Worm (Caenorhabditis elegans): ENCODE measurements around the gene cogc-6.
A peak's percentile ranks its signal among the peaks of the same experiment; 100 is the strongest.

Gene cogc-6

DNA sequence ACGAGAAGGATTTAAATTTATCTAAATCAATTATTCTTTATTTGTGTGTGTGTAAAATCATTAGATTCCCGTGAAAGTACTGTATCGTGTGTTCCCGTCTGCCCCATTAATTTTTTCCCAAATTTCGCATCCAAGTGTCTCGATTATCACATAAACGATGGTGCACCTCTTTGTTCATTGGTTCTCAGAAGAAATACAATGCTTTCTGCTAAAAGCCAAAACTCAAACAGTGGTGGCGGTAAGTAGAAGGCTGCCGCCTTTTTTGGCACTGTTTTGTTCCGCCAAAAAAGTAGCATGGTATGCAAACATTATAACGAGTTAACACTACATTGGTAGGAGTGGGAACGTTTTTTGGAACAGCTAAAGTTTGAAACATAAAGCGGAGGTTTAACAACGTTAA, 2.3 kb upstream of the cogc-6 start:
- TF ChIP-seq bed-3 (GFP tag; optimal IDR thresholded peaks at IDR 0.05) = no peak
- no peak for TF ChIP-seq elt-3 (tag; optimal IDR thresholded peaks at IDR 0.05)
- no peak for TF ChIP-seq mab-5 (tag; optimal IDR thresholded peaks at IDR 0.05)
- no peak for TF ChIP-seq drap-1 (GFP tag; optimal IDR thresholded peaks at IDR 0.05)
- TF ChIP-seq lin-32 (GFP tag; optimal IDR thresholded peaks at IDR 0.05) = no peak
- no peak for TF ChIP-seq nhr-28 (tag; optimal IDR thresholded peaks at IDR 0.05)
- no peak for TF ChIP-seq ces-1 (GFP tag; optimal IDR thresholded peaks at IDR 0.05)
- no peak for TF ChIP-seq lsy-2 (tag; optimal IDR thresholded peaks at IDR 0.05)
- TF ChIP-seq snpc-4 (tag; optimal IDR thresholded peaks at IDR 0.05) = no peak
- TF ChIP-seq elt-1 (tag; optimal IDR thresholded peaks at IDR 0.05; ENCODE audit: borderline replicate concordance, insufficient read depth) = no peak
- TF ChIP-seq unc-39 (tag; optimal IDR thresholded peaks at IDR 0.05) = no peak
- TF ChIP-seq M03D4.4 (tag; optimal IDR thresholded peaks at IDR 0.05) = no peak
- no peak for TF ChIP-seq nhr-2 (tag; optimal IDR thresholded peaks at IDR 0.05)
- TF ChIP-seq ztf-11 (tag; optimal IDR thresholded peaks at IDR 0.05) = no peak
- no peak for TF ChIP-seq mep-1 (tag; optimal IDR thresholded peaks at IDR 0.05)

DNA sequence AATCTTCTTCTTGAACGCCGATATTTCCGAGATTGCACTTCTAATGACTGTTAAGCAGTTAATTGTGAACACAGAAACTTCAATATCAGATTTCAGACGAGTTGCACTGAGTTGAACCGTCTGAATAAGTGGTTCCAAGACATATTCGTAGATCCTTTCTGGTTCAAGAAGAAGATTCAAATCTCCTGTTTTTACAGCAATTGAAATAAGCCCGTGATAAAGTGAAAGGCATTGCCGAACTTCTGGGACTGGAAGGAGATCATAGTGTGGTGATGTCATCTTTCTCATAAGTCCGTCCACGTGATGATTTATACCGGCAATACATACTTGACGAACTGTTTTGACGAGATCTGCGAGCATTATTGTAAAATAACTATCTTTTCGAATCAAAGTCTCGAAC, 1.6 kb downstream of the cogc-6 start:
- TF ChIP-seq nhr-237 (tag; optimal IDR thresholded peaks at IDR 0.05) (no peak), hlh-1 (tag; optimal IDR thresholded peaks at IDR 0.05) (no peak), mab-5 (tag; optimal IDR thresholded peaks at IDR 0.05) (no peak), ceh-43 (GFP tag; optimal IDR thresholded peaks at IDR 0.05) (no peak), zip-8 (tag; optimal IDR thresholded peaks at IDR 0.05) (no peak), lin-13 (tag; optimal IDR thresholded peaks at IDR 0.05) (no peak), ceh-83 (GFP tag; optimal IDR thresholded peaks at IDR 0.05) (no peak), nhr-12 (tag; optimal IDR thresholded peaks at IDR 0.05) (no peak)

DNA sequence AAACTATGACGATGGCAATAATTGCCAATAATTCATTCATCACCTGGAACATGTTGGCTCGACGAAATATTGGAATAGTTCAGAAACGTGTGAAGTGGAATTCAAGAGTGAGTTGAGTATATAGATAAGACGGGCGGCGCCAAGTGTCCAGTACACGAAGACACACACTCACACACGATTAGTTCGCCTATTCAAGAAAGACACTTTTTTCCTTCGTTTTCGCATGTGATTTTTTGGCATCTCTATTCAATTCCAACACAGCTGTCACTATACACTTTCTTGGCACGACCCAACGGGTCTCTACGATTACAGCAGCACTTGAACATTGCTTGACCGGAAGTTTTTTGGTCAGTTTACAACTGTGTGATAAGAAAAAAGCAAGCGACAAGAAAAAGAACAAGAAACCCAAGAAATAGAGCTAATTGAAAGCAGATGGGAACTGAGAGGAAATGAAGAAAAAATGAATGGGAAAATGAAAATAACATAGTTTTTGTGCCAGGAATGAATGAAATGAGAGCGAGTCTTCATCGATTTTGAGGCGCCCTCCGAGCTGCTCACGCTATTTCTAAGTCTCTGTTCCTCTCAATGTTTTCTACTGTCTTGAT, 3.4 kb downstream of the cogc-6 start, which contains the start of gene K07C11.8:
Gene K07C11.8 (minus strand): TSS at position 224 of the 605 bp plus-strand sequence.
- TF ChIP-seq ces-1 (GFP tag; optimal IDR thresholded peaks at IDR 0.05) (peak; percentile 3), mls-2 (tag; optimal IDR thresholded peaks at IDR 0.05) (no peak), lin-32 (GFP tag; optimal IDR thresholded peaks at IDR 0.05) (no peak), nhr-237 (tag; optimal IDR thresholded peaks at IDR 0.05) (no peak), mep-1 (tag; optimal IDR thresholded peaks at IDR 0.05) (no peak), sptf-1 (tag; optimal IDR thresholded peaks at IDR 0.05) (no peak), nhr-2 (tag; optimal IDR thresholded peaks at IDR 0.05) (no peak)

ce11 chrV:8217118-8217517, 4.0 kb downstream of the cogc-6 start:
- no peak for TF ChIP-seq mep-1 (tag; optimal IDR thresholded peaks at IDR 0.05)
- TF ChIP-seq cnd-1 (tag; optimal IDR thresholded peaks at IDR 0.05) = no peak
- no peak for TF ChIP-seq unc-120 (tag; optimal IDR thresholded peaks at IDR 0.05; ENCODE audit: poor library complexity, severe bottlenecking)
- no peak for TF ChIP-seq ceh-83 (GFP tag; optimal IDR thresholded peaks at IDR 0.05)
- no peak for TF ChIP-seq elt-3 (tag; optimal IDR thresholded peaks at IDR 0.05)
- no peak for TF ChIP-seq tbx-8 (GFP tag; optimal IDR thresholded peaks at IDR 0.05)
- TF ChIP-seq ceh-43 (GFP tag; optimal IDR thresholded peaks at IDR 0.05) = no peak
- TF ChIP-seq hlh-1 (tag; optimal IDR thresholded peaks at IDR 0.05) = no peak
- no peak for TF ChIP-seq nhr-2 (tag; optimal IDR thresholded peaks at IDR 0.05)
- no peak for TF ChIP-seq sem-2 (GFP tag; optimal IDR thresholded peaks at IDR 0.05)
- TF ChIP-seq ztf-11 (tag; optimal IDR thresholded peaks at IDR 0.05) = no peak
- no peak for TF ChIP-seq drap-1 (GFP tag; optimal IDR thresholded peaks at IDR 0.05)
- TF ChIP-seq sptf-1 (tag; optimal IDR thresholded peaks at IDR 0.05) = no peak
- no peak for TF ChIP-seq nhr-28 (tag; optimal IDR thresholded peaks at IDR 0.05)
- TF ChIP-seq ceh-39 (tag; optimal IDR thresholded peaks at IDR 0.05) = no peak
- TF ChIP-seq pha-4 (tag; optimal IDR thresholded peaks at IDR 0.05) = no peak
- no peak for TF ChIP-seq snpc-4 (tag; optimal IDR thresholded peaks at IDR 0.05)
- no peak for TF ChIP-seq blmp-1 (tag; optimal IDR thresholded peaks at IDR 0.05)
- no peak for TF ChIP-seq M03D4.4 (tag; optimal IDR thresholded peaks at IDR 0.05)

DNA sequence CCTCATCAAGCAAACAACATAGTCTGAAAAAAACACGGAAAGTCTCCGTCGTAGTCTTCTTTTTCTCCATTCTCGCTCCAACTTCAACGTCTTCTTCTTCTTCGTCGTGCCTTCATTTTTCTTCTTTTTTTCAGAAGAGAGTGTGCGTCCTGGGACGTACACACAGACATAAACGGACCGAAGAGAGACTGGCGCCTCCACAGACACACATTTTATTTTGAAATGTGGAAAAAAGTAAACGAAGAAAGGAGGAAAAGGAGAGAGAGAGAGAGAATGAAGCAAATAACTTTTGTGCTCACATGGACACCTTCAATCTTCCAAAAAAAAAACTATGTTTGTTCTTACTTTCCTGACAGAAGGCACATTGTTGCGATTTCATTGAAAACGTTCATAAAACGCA, 6.0 kb downstream of the cogc-6 start:
- TF ChIP-seq unc-120 (tag; optimal IDR thresholded peaks at IDR 0.05; ENCODE audit: poor library complexity, severe bottlenecking) = no peak
